Worm (Caenorhabditis elegans) whole organism, young adult: ENCODE results near the gene srh-276.

Experiments
- lin-26 ChIP-seq: fragments of 200-800 bp; sonication (Bioruptor generic); IDR thresholded peaks from 2 replicates; pipeline ENCODE4 v1.3.6; 2022; ENCODE audit warnings: missing genetic modification reagents, missing genetic modification characterization, missing compliant biosample characterization
- nfyb-1 ChIP-seq: fragments of 200-800 bp; sonication (Bioruptor generic); IDR thresholded peaks from 2 replicates; pipeline ENCODE4 v1.3.6; 2022; ENCODE audit warnings: missing genetic modification reagents, missing genetic modification characterization, missing compliant biosample characterization
- nhr-179 ChIP-seq: sonication (generic microtip); optimal IDR thresholded peaks from 2 replicates; lab custom pipeline; 2016; ENCODE audit warnings: mild to moderate bottlenecking, missing genetic modification characterization, missing compliant biosample characterization
- nhr-90 ChIP-seq: sonication (generic microtip); optimal IDR thresholded peaks from 2 replicates; lab custom pipeline; 2016; ENCODE audit warnings: missing genotype, mild to moderate bottlenecking, missing genetic modification characterization, missing compliant biosample characterization
- rec-8 ChIP-seq, 2 experiments: sonication (generic microtip); optimal IDR thresholded peaks; 2 replicates each; lab custom pipeline; 2016; ENCODE audit warnings: mild to moderate bottlenecking in 2 of 2, missing genetic modification characterization in 2 of 2, missing genetic modification reagents in 2 of 2, missing genotype in 2 of 2, missing biosample characterization in 1 of 2, missing compliant biosample characterization in 1 of 2, moderate library complexity in 1 of 2
- ztf-22 ChIP-seq: fragments of 200-800 bp; sonication (Bioruptor generic); optimal IDR thresholded peaks from 2 replicates; lab custom pipeline; 2018; ENCODE audit warnings: mild to moderate bottlenecking, missing genetic modification characterization, moderate library complexity, missing compliant biosample characterization

ce11 chrV:15563985-15564384 is 34.8 kb downstream of the srh-276 start:
- TF ChIP-seq nhr-90 (tag; lab: Kevin White, UChicago) (no peak), rec-8 (tag; optimal IDR thresholded peaks at IDR 0.05; lab: Kevin White, UChicago) (no peak), nhr-179 (tag; lab: Kevin White, UChicago) (no peak), nfyb-1 (GFP tag; lab: Robert Waterston, UW) (no peak), lin-26 (GFP tag; lab: Robert Waterston, UW) (no peak), ztf-22 (GFP tag; lab: Kevin White, UChicago) (no peak)
